Worm (Caenorhabditis elegans) whole organism, mixed stage, embryonic: ENCODE results near the gene sec-16A.1.

Experiments used
- M03D4.4 ChIP-seq: sonication (generic microtip); optimal IDR thresholded peaks from 2 replicates; lab custom pipeline; 2017; ENCODE audit warnings: mild to moderate bottlenecking, missing genetic modification characterization, missing compliant biosample characterization
- bed-3 ChIP-seq: fragments of 200-800 bp; sonication (Bioruptor generic); optimal IDR thresholded peaks from 3 replicates; lab custom pipeline; 2018; ENCODE audit warnings: mild to moderate bottlenecking, missing genetic modification characterization, moderate library complexity, missing compliant biosample characterization
- blmp-1 ChIP-seq: fragments of 150-350 bp; optimal IDR thresholded peaks from 2 replicates; lab custom pipeline; 2014; ENCODE audit warnings: missing biosample characterization, missing genetic modification characterization
- ceh-39 ChIP-seq: fragments of 150-350 bp; optimal IDR thresholded peaks from 2 replicates; lab custom pipeline; 2014; ENCODE audit warnings: missing biosample characterization, missing genetic modification characterization
- ceh-43 ChIP-seq: fragments of 200-800 bp; sonication (Bioruptor generic); optimal IDR thresholded peaks from 2 replicates; lab custom pipeline; 2018; ENCODE audit warnings: mild to moderate bottlenecking, missing genetic modification characterization, moderate library complexity, missing compliant biosample characterization
- ceh-83 ChIP-seq: fragments of 200-800 bp; sonication (Bioruptor generic); optimal IDR thresholded peaks from 2 replicates; lab custom pipeline; 2018; ENCODE audit warnings: mild to moderate bottlenecking, missing genetic modification characterization, missing compliant biosample characterization
- ces-1 ChIP-seq: fragments of 150-350 bp; optimal IDR thresholded peaks from 2 replicates; lab custom pipeline; 2014; ENCODE audit warnings: missing biosample characterization, missing genetic modification reagents, missing genetic modification characterization
- cnd-1 ChIP-seq: fragments of 200-800 bp; sonication (Bioruptor generic); optimal IDR thresholded peaks from 2 replicates; lab custom pipeline; 2018; ENCODE audit warnings: mild to moderate bottlenecking, missing genetic modification characterization, missing compliant biosample characterization
- drap-1 ChIP-seq: fragments of 200-800 bp; sonication (Bioruptor generic); optimal IDR thresholded peaks from 3 replicates; lab custom pipeline; 2018; ENCODE audit warnings: mild to moderate bottlenecking, missing genetic modification characterization, missing compliant biosample characterization
- elt-1 ChIP-seq: sonication (generic microtip); optimal IDR thresholded peaks from 2 replicates; lab custom pipeline; 2017; ENCODE audit warnings: missing genetic modification characterization, mild to moderate bottlenecking, missing compliant biosample characterization, antibody characterized with exemption, moderate library complexity, borderline replicate concordance; ENCODE audit not compliant: insufficient read depth
- elt-3 ChIP-seq: fragments of 150-350 bp; optimal IDR thresholded peaks from 2 replicates; lab custom pipeline; 2014; ENCODE audit warnings: missing biosample characterization, missing genetic modification characterization
- flh-1 ChIP-seq: fragments of 200-800 bp; sonication (Bioruptor generic); optimal IDR thresholded peaks from 2 replicates; lab custom pipeline; 2018; ENCODE audit warnings: mild to moderate bottlenecking, missing genetic modification characterization, moderate library complexity, missing compliant biosample characterization
- ham-2 ChIP-seq: fragments of 200-800 bp; sonication (Bioruptor generic); optimal IDR thresholded peaks from 2 replicates; lab custom pipeline; 2018; ENCODE audit warnings: mild to moderate bottlenecking, missing genetic modification characterization, missing compliant biosample characterization
- hlh-1 ChIP-seq: fragments of 150-350 bp; optimal IDR thresholded peaks from 2 replicates; lab custom pipeline; 2014; ENCODE audit warnings: missing biosample characterization, missing genetic modification reagents, missing genetic modification characterization
- lin-13 ChIP-seq: fragments of 150-350 bp; optimal IDR thresholded peaks from 2 replicates; lab custom pipeline; 2014; ENCODE audit warnings: missing biosample characterization, missing genetic modification characterization
- lin-32 ChIP-seq: fragments of 200-800 bp; sonication (Bioruptor generic); optimal IDR thresholded peaks from 2 replicates; lab custom pipeline; 2018; ENCODE audit warnings: mild to moderate bottlenecking, missing genetic modification characterization, missing compliant biosample characterization
- lsy-2 ChIP-seq: fragments of 150-350 bp; optimal IDR thresholded peaks from 2 replicates; lab custom pipeline; 2014; ENCODE audit warnings: missing biosample characterization, missing genetic modification characterization
- mab-5 ChIP-seq: fragments of 150-350 bp; optimal IDR thresholded peaks from 2 replicates; lab custom pipeline; 2014; ENCODE audit warnings: missing biosample characterization, missing genetic modification characterization
- mep-1 ChIP-seq: fragments of 150-350 bp; optimal IDR thresholded peaks from 2 replicates; lab custom pipeline; 2017; ENCODE audit warnings: missing biosample characterization, missing genetic modification reagents, missing genetic modification characterization, inconsistent platforms
- mls-2 ChIP-seq: sonication (generic microtip); optimal IDR thresholded peaks from 2 replicates; lab custom pipeline; 2016; ENCODE audit warnings: mild to moderate bottlenecking, missing genetic modification characterization, moderate library complexity, missing compliant biosample characterization
- nhr-12 ChIP-seq: fragments of 150-350 bp; optimal IDR thresholded peaks from 2 replicates; lab custom pipeline; 2014; ENCODE audit warnings: missing biosample characterization, missing genetic modification characterization
- nhr-2 ChIP-seq: fragments of 150-350 bp; optimal IDR thresholded peaks from 2 replicates; lab custom pipeline; 2014; ENCODE audit warnings: missing biosample characterization, missing genetic modification characterization
- nhr-237 ChIP-seq: fragments of 150-350 bp; optimal IDR thresholded peaks from 2 replicates; lab custom pipeline; 2014; ENCODE audit warnings: missing biosample characterization, missing genetic modification characterization
- nhr-28 ChIP-seq: fragments of 150-350 bp; optimal IDR thresholded peaks from 2 replicates; lab custom pipeline; 2014; ENCODE audit warnings: missing biosample characterization, missing genetic modification characterization
- nhr-76 ChIP-seq: sonication (generic microtip); optimal IDR thresholded peaks from 2 replicates; lab custom pipeline; 2017; ENCODE audit warnings: missing biosample characterization, missing genetic modification characterization
- pha-4 ChIP-seq: fragments of 150-350 bp; optimal IDR thresholded peaks from 2 replicates; lab custom pipeline; 2018; ENCODE audit warnings: missing biosample characterization, missing genetic modification reagents, missing genetic modification characterization
- sem-2 ChIP-seq: fragments of 200-800 bp; sonication (Bioruptor generic); optimal IDR thresholded peaks from 2 replicates; lab custom pipeline; 2018; ENCODE audit warnings: mild to moderate bottlenecking, missing genetic modification characterization, missing compliant biosample characterization
- snpc-4 ChIP-seq: fragments of 150-350 bp; optimal IDR thresholded peaks from 2 replicates; lab custom pipeline; 2014; ENCODE audit warnings: missing biosample characterization, missing genetic modification characterization
- sptf-1 ChIP-seq: sonication (generic microtip); optimal IDR thresholded peaks from 2 replicates; lab custom pipeline; 2017; ENCODE audit warnings: mild to moderate bottlenecking, missing genetic modification characterization, moderate library complexity, missing compliant biosample characterization
- tbx-8 ChIP-seq: fragments of 200-800 bp; sonication (Bioruptor generic); optimal IDR thresholded peaks from 2 replicates; lab custom pipeline; 2018; ENCODE audit warnings: mild to moderate bottlenecking, missing genetic modification characterization, moderate library complexity, missing compliant biosample characterization
- unc-120 ChIP-seq: sonication (generic microtip); optimal IDR thresholded peaks from 2 replicates; lab custom pipeline; 2017; ENCODE audit warnings: missing genetic modification characterization, missing compliant biosample characterization; ENCODE audit not compliant: poor library complexity, severe bottlenecking
- unc-39 ChIP-seq: fragments of 150-350 bp; optimal IDR thresholded peaks from 2 replicates; lab custom pipeline; 2014; ENCODE audit warnings: missing biosample characterization, missing genetic modification characterization
- unc-62 ChIP-seq: fragments of 150-350 bp; optimal IDR thresholded peaks from 2 replicates; lab custom pipeline; 2014; ENCODE audit warnings: missing biosample characterization, missing genetic modification reagents, missing genetic modification characterization
- zip-8 ChIP-seq: fragments of 150-350 bp; optimal IDR thresholded peaks from 2 replicates; lab custom pipeline; 2014; ENCODE audit warnings: missing biosample characterization, missing genetic modification characterization
- ztf-11 ChIP-seq: fragments of 150-350 bp; optimal IDR thresholded peaks from 2 replicates; lab custom pipeline; 2014; ENCODE audit warnings: missing biosample characterization, missing genetic modification characterization

The sec-16A.1 gene

ce11 chrIII:9112479-9112878 lies 13.2 kb upstream of the sec-16A.1 start:
- peak; percentile 48 for TF ChIP-seq lin-13 (tag; lab: Kevin White, UChicago)
- no peak for TF ChIP-seq nhr-12 (tag; lab: Kevin White, UChicago)
- no peak for TF ChIP-seq unc-120 (tag; lab: Kevin White, UChicago)
- TF ChIP-seq cnd-1 (tag; lab: Kevin White, UChicago) = no peak
- TF ChIP-seq nhr-76 (tag; lab: Kevin White, UChicago) = no peak
- no peak for TF ChIP-seq tbx-8 (GFP tag; lab: Kevin White, UChicago)
- peak; percentile 66 for TF ChIP-seq mls-2 (tag; lab: Kevin White, UChicago)
- TF ChIP-seq lsy-2 (tag; lab: Kevin White, UChicago) = no peak
- no peak for TF ChIP-seq ztf-11 (tag; lab: Kevin White, UChicago)
- peak; percentile 56 for TF ChIP-seq sptf-1
- TF ChIP-seq bed-3 = no peak
- TF ChIP-seq ceh-83 = no peak
- TF ChIP-seq elt-1 (tag; lab: Kevin White, UChicago) = no peak
- TF ChIP-seq unc-62 (GFP tag; lab: Kevin White, UChicago) = no peak
- no peak for TF ChIP-seq pha-4 (tag; lab: Kevin White, UChicago)
- peak; percentile 74 for TF ChIP-seq ham-2
- TF ChIP-seq ces-1 (GFP tag; lab: Kevin White, UChicago) = no peak
- no peak for TF ChIP-seq flh-1 (GFP tag; lab: Kevin White, UChicago)
- TF ChIP-seq mep-1 (tag; lab: Kevin White, UChicago) = no peak
- TF ChIP-seq M03D4.4 = peak; percentile 36
- no peak for TF ChIP-seq sem-2 (GFP tag; lab: Kevin White, UChicago)
- TF ChIP-seq blmp-1 (tag; lab: Kevin White, UChicago) = no peak
- no peak for TF ChIP-seq unc-39 (tag; lab: Kevin White, UChicago)
- no peak for TF ChIP-seq ceh-43 (GFP tag; lab: Kevin White, UChicago)
- TF ChIP-seq lin-32 (GFP tag; lab: Kevin White, UChicago) = no peak
- no peak for TF ChIP-seq nhr-237
- TF ChIP-seq drap-1 = peak; percentile 23
- TF ChIP-seq elt-3 = no peak
- peak; percentile 77 for TF ChIP-seq nhr-2 (tag; lab: Kevin White, UChicago)
- TF ChIP-seq mab-5 (tag; lab: Kevin White, UChicago) = no peak
- TF ChIP-seq zip-8 (tag; lab: Kevin White, UChicago) = peak; percentile 1
- peak; percentile 37 for TF ChIP-seq ceh-39 (tag; lab: Kevin White, UChicago)
- no peak for TF ChIP-seq snpc-4 (tag; lab: Kevin White, UChicago)
- no peak for TF ChIP-seq nhr-28 (tag; lab: Kevin White, UChicago)
- TF ChIP-seq hlh-1 (tag; lab: Kevin White, UChicago) = no peak

- TF ChIP-seq elt-3 (no peak), ceh-43 (GFP tag; lab: Kevin White, UChicago) (no peak), snpc-4 (tag; lab: Kevin White, UChicago) (no peak), ztf-11 (tag; lab: Kevin White, UChicago) (no peak), drap-1 (no peak), sem-2 (GFP tag; lab: Kevin White, UChicago) (no peak), unc-120 (tag; lab: Kevin White, UChicago) (no peak), unc-62 (GFP tag; lab: Kevin White, UChicago) (no peak)
Measured at ce11 chrIII:9114076-9114475, 11.6 kb upstream of the sec-16A.1 start.

- TF ChIP-seq drap-1 (no peak), ham-2 (peak; percentile 32), unc-39 (tag; lab: Kevin White, UChicago) (no peak), unc-62 (GFP tag; lab: Kevin White, UChicago) (no peak), nhr-2 (tag; lab: Kevin White, UChicago) (no peak), cnd-1 (tag; lab: Kevin White, UChicago) (peak; percentile 4), nhr-12 (tag; lab: Kevin White, UChicago) (no peak), pha-4 (tag; lab: Kevin White, UChicago) (peak; percentile 24), lin-13 (tag; lab: Kevin White, UChicago) (no peak), hlh-1 (tag; lab: Kevin White, UChicago) (no peak), snpc-4 (tag; lab: Kevin White, UChicago) (no peak)
Measured at ce11 chrIII:9114649-9115048, 11.0 kb upstream of the sec-16A.1 start, which contains the start of gene ZK512.1. Gene ZK512.1 (plus strand): TSS chrIII:9114949.
